Fruit fly (Drosophila melanogaster) whole organism, embryonic: Measurements from ENCODE around the gene CG33306.
A peak's percentile ranks its signal among the peaks of the same experiment; 100 is the strongest.

Experiments used
- CG10267 ChIP-seq: fragments of 200-800 bp; sonication (Bioruptor generic); optimal IDR thresholded peaks from 2 replicates; lab custom pipeline; 2018; ENCODE audit warnings: missing biosample characterization, mild to moderate bottlenecking, missing genetic modification characterization, moderate library complexity
- CG12299 ChIP-seq: fragments of 200-800 bp; sonication (Bioruptor generic); optimal IDR thresholded peaks from 2 replicates; lab custom pipeline; 2018; ENCODE audit warnings: missing biosample characterization, mild to moderate bottlenecking, missing genetic modification characterization
- CG1233 ChIP-seq: fragments of 200-800 bp; sonication (Bioruptor generic); optimal IDR thresholded peaks from 4 replicates; lab custom pipeline; 2018; ENCODE audit warnings: missing biosample characterization, mild to moderate bottlenecking, missing genetic modification characterization
- CG12942 ChIP-seq: fragments of 200-800 bp; sonication (Bioruptor generic); optimal IDR thresholded peaks from 3 replicates; lab custom pipeline; 2016; ENCODE audit warnings: missing biosample characterization, missing genetic modification characterization
- CG13775 ChIP-seq: fragments of 200-800 bp; sonication (Bioruptor generic); optimal IDR thresholded peaks from 3 replicates; lab custom pipeline; 2017; ENCODE audit warnings: missing biosample characterization, mild to moderate bottlenecking, missing genetic modification characterization
- CG14710 ChIP-seq: fragments of 200-800 bp; sonication (Bioruptor generic); optimal IDR thresholded peaks from 3 replicates; lab custom pipeline; 2019; ENCODE audit warnings: missing biosample characterization, mild to moderate bottlenecking, missing genetic modification characterization, moderate library complexity
- CG16813 ChIP-seq: fragments of 200-800 bp; sonication (Bioruptor generic); IDR thresholded peaks from 3 replicates; pipeline ENCODE4 v1.3.6; 2022; ENCODE audit warnings: missing biosample characterization, missing genetic modification characterization; ENCODE audit not compliant: partially characterized antibody
- CG18619 ChIP-seq: fragments of 200-800 bp; sonication (Bioruptor generic); optimal IDR thresholded peaks from 3 replicates; lab custom pipeline; 2017; ENCODE audit warnings: missing biosample characterization, mild to moderate bottlenecking, missing genetic modification characterization
- CG2116 ChIP-seq: fragments of 200-800 bp; sonication (Bioruptor generic); optimal IDR thresholded peaks from 3 replicates; lab custom pipeline; 2018; ENCODE audit warnings: missing biosample characterization, mild to moderate bottlenecking, missing genetic modification characterization
- CG2875 ChIP-seq: fragments of 200-800 bp; sonication (Bioruptor generic); optimal IDR thresholded peaks from 2 replicates; lab custom pipeline; 2017; ENCODE audit warnings: missing biosample characterization, mild to moderate bottlenecking, missing genetic modification characterization, missing genetic modification reagents
- CG32772 ChIP-seq: fragments of 200-800 bp; sonication (Bioruptor generic); IDR thresholded peaks from 2 replicates; pipeline ENCODE4 v1.3.6; 2022; ENCODE audit warnings: missing biosample characterization, missing genetic modification characterization
- CG42726 ChIP-seq: fragments of 200-800 bp; sonication (Bioruptor generic); IDR thresholded peaks from 2 replicates; pipeline ENCODE4 v1.3.6; 2022; ENCODE audit warnings: missing biosample characterization, missing genetic modification characterization; ENCODE audit not compliant: partially characterized antibody
- CG7745 ChIP-seq: fragments of 200-800 bp; sonication (Bioruptor generic); optimal IDR thresholded peaks from 2 replicates; lab custom pipeline; 2018; ENCODE audit warnings: missing biosample characterization, mild to moderate bottlenecking, missing genetic modification characterization, moderate library complexity
- CG7839 ChIP-seq: fragments of 200-800 bp; sonication (Bioruptor generic); optimal IDR thresholded peaks from 3 replicates; lab custom pipeline; 2018; ENCODE audit warnings: missing biosample characterization, mild to moderate bottlenecking, missing genetic modification characterization, moderate library complexity
- CG7987 ChIP-seq: fragments of 200-800 bp; sonication (Bioruptor generic); optimal IDR thresholded peaks from 2 replicates; lab custom pipeline; 2018; ENCODE audit warnings: missing biosample characterization, mild to moderate bottlenecking, missing genetic modification characterization, moderate library complexity
- CG9437 ChIP-seq: fragments of 200-800 bp; sonication (Bioruptor generic); optimal IDR thresholded peaks from 2 replicates; lab custom pipeline; 2018; ENCODE audit warnings: missing biosample characterization, mild to moderate bottlenecking, missing genetic modification characterization
- D19A ChIP-seq: fragments of 200-800 bp; optimal IDR thresholded peaks from 3 replicates; lab custom pipeline; 2019; ENCODE audit warnings: missing biosample characterization, mild to moderate bottlenecking, missing genetic modification characterization, moderate library complexity
- D19B ChIP-seq: fragments of 200-800 bp; sonication (Bioruptor generic); optimal IDR thresholded peaks from 2 replicates; lab custom pipeline; 2017; ENCODE audit warnings: missing biosample characterization, mild to moderate bottlenecking, missing genetic modification characterization
- Dfd ChIP-seq, 2 experiments: fragments of >200 bp; optimal IDR thresholded peaks; 2 replicates each; lab custom pipeline; 2017; ENCODE audit warnings: missing biosample characterization in 2 of 2, missing genetic modification characterization in 2 of 2
- HLHmδ ChIP-seq: fragments of 200-800 bp; sonication (Bioruptor generic); optimal IDR thresholded peaks from 2 replicates; lab custom pipeline; 2018; ENCODE audit warnings: missing biosample characterization, mild to moderate bottlenecking, missing genetic modification characterization, moderate library complexity
- MESR4 ChIP-seq: fragments of 200-800 bp; sonication (Bioruptor generic); optimal IDR thresholded peaks from 2 replicates; lab custom pipeline; 2018; ENCODE audit warnings: missing biosample characterization, mild to moderate bottlenecking, missing genetic modification characterization, moderate library complexity
- Sry-δ ChIP-seq: fragments of 200-800 bp; sonication (Bioruptor generic); optimal IDR thresholded peaks from 2 replicates; lab custom pipeline; 2016; ENCODE audit warnings: missing biosample characterization, missing genetic modification characterization
- ab ChIP-seq: fragments of 200-800 bp; sonication (Bioruptor generic); optimal IDR thresholded peaks from 2 replicates; lab custom pipeline; 2016; ENCODE audit warnings: missing biosample characterization, missing genetic modification characterization
- amos ChIP-seq: fragments of 200-800 bp; sonication (Bioruptor generic); IDR thresholded peaks from 2 replicates; pipeline ENCODE4 v1.3.6; 2022; ENCODE audit warnings: missing biosample characterization, missing genetic modification characterization; ENCODE audit not compliant: partially characterized antibody
- ase ChIP-seq: fragments of 200-800 bp; sonication (Bioruptor generic); IDR thresholded peaks from 3 replicates; pipeline ENCODE4 v1.3.6; 2022; ENCODE audit warnings: missing biosample characterization, missing genetic modification characterization
- bab2 ChIP-seq: fragments of 200-800 bp; sonication (Bioruptor generic); optimal IDR thresholded peaks from 2 replicates; lab custom pipeline; 2016; ENCODE audit warnings: missing biosample characterization, missing genetic modification characterization
- bowl ChIP-seq: fragments of 200-800 bp; sonication (Bioruptor generic); IDR thresholded peaks from 2 replicates; pipeline ENCODE4 v1.3.6; 2022; ENCODE audit warnings: missing biosample characterization, missing genetic modification characterization
- cad ChIP-seq: fragments of >200 bp; optimal IDR thresholded peaks from 2 replicates; lab custom pipeline; 2017; ENCODE audit warnings: missing biosample characterization, missing genetic modification characterization
- cg ChIP-seq: fragments of 200-800 bp; sonication (Bioruptor generic); optimal IDR thresholded peaks from 3 replicates; lab custom pipeline; 2019; ENCODE audit warnings: missing biosample characterization, mild to moderate bottlenecking, missing genetic modification characterization, moderate library complexity
- gcm ChIP-seq: fragments of 200-800 bp; sonication (Bioruptor generic); optimal IDR thresholded peaks from 2 replicates; lab custom pipeline; 2019; ENCODE audit warnings: missing biosample characterization, mild to moderate bottlenecking, missing genetic modification characterization, moderate library complexity
- gsb ChIP-seq: fragments of 200-800 bp; sonication (Bioruptor generic); IDR thresholded peaks from 2 replicates; pipeline ENCODE4 v1.3.6; 2022; ENCODE audit warnings: missing biosample characterization, missing genetic modification characterization
- h ChIP-seq: fragments of >200 bp; optimal IDR thresholded peaks from 2 replicates; lab custom pipeline; 2017
- hkb ChIP-seq, 2 experiments: fragments of 200-800 bp in 1 of 2; fragments of >200 bp in 1 of 2; sonication (Bioruptor generic) in 1 of 2; IDR thresholded peaks in 1 of 2; optimal IDR thresholded peaks in 1 of 2; 2 replicates each; pipeline versions ENCODE4 v1.3.6 to Lab custom; 2017 to 2022; ENCODE audit warnings: missing biosample characterization in 1 of 2, missing genetic modification characterization in 1 of 2
- lola ChIP-seq, 3 experiments: fragments of >200 bp in 2 of 3; fragments of 200-800 bp in 1 of 3; sonication (Bioruptor generic) in 1 of 3; optimal IDR thresholded peaks; 2 replicates each; lab custom pipeline; 2017 to 2019; ENCODE audit warnings: missing biosample characterization in 3 of 3, missing genetic modification characterization in 3 of 3, mild to moderate bottlenecking in 1 of 3, moderate library complexity in 1 of 3
- lov ChIP-seq, 2 experiments: fragments of 200-800 bp in 1 of 2; fragments of >200 bp in 1 of 2; sonication (Bioruptor generic) in 1 of 2; IDR thresholded peaks in 1 of 2; optimal IDR thresholded peaks in 1 of 2; 2 replicates in 1 of 2; 3 replicates in 1 of 2; pipeline versions ENCODE4 v1.3.6 to Lab custom; 2017 to 2022; ENCODE audit warnings: missing biosample characterization in 1 of 2, missing genetic modification characterization in 1 of 2
- mam ChIP-seq: fragments of 200-800 bp; sonication (Bioruptor generic); optimal IDR thresholded peaks from 3 replicates; lab custom pipeline; 2016; ENCODE audit warnings: missing biosample characterization, missing genetic modification characterization
- mirr ChIP-seq: fragments of 200-800 bp; sonication (Bioruptor generic); optimal IDR thresholded peaks from 3 replicates; lab custom pipeline; 2018; ENCODE audit warnings: missing biosample characterization, mild to moderate bottlenecking, missing genetic modification characterization
- pan ChIP-seq, 4 experiments: fragments of >200 bp in 3 of 4; fragments of 200-800 bp in 1 of 4; sonication (Bioruptor generic) in 1 of 4; optimal IDR thresholded peaks in 3 of 4; IDR thresholded peaks in 1 of 4; 2 replicates each; pipeline versions ENCODE4 v1.3.6 to Lab custom; 2017 to 2022; ENCODE audit warnings: missing biosample characterization in 2 of 4, missing genetic modification characterization in 2 of 4, mixed read lengths in 1 of 4
- pros ChIP-seq: fragments of 200-800 bp; sonication (Bioruptor generic); optimal IDR thresholded peaks from 3 replicates; lab custom pipeline; 2019; ENCODE audit warnings: missing biosample characterization, mild to moderate bottlenecking, missing genetic modification characterization, moderate library complexity
- schlank ChIP-seq: fragments of 200-800 bp; sonication (Bioruptor generic); optimal IDR thresholded peaks from 2 replicates; lab custom pipeline; 2018; ENCODE audit warnings: missing biosample characterization, mild to moderate bottlenecking, missing genetic modification characterization
- sens ChIP-seq: fragments of 200-800 bp; sonication (Bioruptor generic); peaks from one replicate; lab custom pipeline; 2016; ENCODE audit warnings: missing biosample characterization, missing genetic modification characterization
- sna ChIP-seq: fragments of 200-800 bp; sonication (Bioruptor generic); IDR thresholded peaks from 2 replicates; pipeline ENCODE4 v1.3.6; 2022; ENCODE audit warnings: missing biosample characterization, missing genetic modification characterization; ENCODE audit not compliant: partially characterized antibody
- stc ChIP-seq: fragments of 200-800 bp; sonication (Bioruptor generic); IDR thresholded peaks from 2 replicates; pipeline ENCODE4 v1.3.6; 2022; ENCODE audit warnings: missing biosample characterization, missing genetic modification characterization
- sug ChIP-seq: fragments of 200-800 bp; optimal IDR thresholded peaks from 2 replicates; lab custom pipeline; 2019; ENCODE audit warnings: missing biosample characterization, mild to moderate bottlenecking, missing genetic modification characterization, moderate library complexity
- trem ChIP-seq: fragments of 200-800 bp; optimal IDR thresholded peaks from 3 replicates; lab custom pipeline; 2019; ENCODE audit warnings: missing biosample characterization, mild to moderate bottlenecking, missing genetic modification characterization, moderate library complexity
- trh ChIP-seq: fragments of 200-800 bp; sonication (Bioruptor generic); optimal IDR thresholded peaks from 2 replicates; lab custom pipeline; 2016; ENCODE audit warnings: missing biosample characterization, missing genetic modification characterization
- unpg ChIP-seq: fragments of 200-800 bp; sonication (Bioruptor generic); optimal IDR thresholded peaks from 3 replicates; lab custom pipeline; 2018; ENCODE audit warnings: missing biosample characterization, mild to moderate bottlenecking, missing genetic modification characterization, moderate library complexity
- vnd ChIP-seq: fragments of 200-800 bp; sonication (Bioruptor generic); IDR thresholded peaks from 3 replicates; pipeline ENCODE4 v1.3.6; 2022; ENCODE audit warnings: missing biosample characterization, missing genetic modification characterization; ENCODE audit not compliant: partially characterized antibody
- wor ChIP-seq: fragments of 200-800 bp; sonication (Bioruptor generic); IDR thresholded peaks from 2 replicates; pipeline ENCODE4 v1.3.6; 2022; ENCODE audit warnings: missing biosample characterization, missing genetic modification characterization

Gene CG33306

dm6 chr2L:13833058-13833457 lies 10.5 kb downstream of the CG33306 start, which contains the start of the genes GatC, PolG2 and Polr2C (continued):
- TF ChIP-seq CG10267 (tag; lab: Kevin White, UChicago) (peak; percentile 35), CG13775 (GFP tag; lab: Kevin White, UChicago) (peak; percentile 62), gcm (GFP tag; lab: Kevin White, UChicago) (peak; percentile 53), CG18619 (GFP tag; lab: Kevin White, UChicago) (no peak), stc (GFP tag; lab: Robert Waterston, UW) (no peak), unpg (GFP tag; lab: Kevin White, UChicago) (no peak), sens (GFP tag; lab: Kevin White, UChicago) (peak; percentile 89), gsb (GFP tag; lab: Robert Waterston, UW) (no peak), mam (peak; percentile 63), CG9437 (GFP tag; lab: Kevin White, UChicago) (no peak), CG32772 (GFP tag; lab: Robert Waterston, UW) (no peak), CG1233 (GFP tag; lab: Kevin White, UChicago) (no peak), trem (tag; lab: Kevin White, UChicago) (peak; percentile 54), cad (GFP tag; lab: Kevin White, UChicago) (no peak), CG2116 (GFP tag; lab: Kevin White, UChicago) (peak; percentile 66), sna (GFP tag; lab: Robert Waterston, UW) (peak; percentile 81), CG7745 (no peak), MESR4 (peak; percentile 22), D19A (no peak), wor (GFP tag; lab: Robert Waterston, UW) (no peak), CG12942 (GFP tag; lab: Kevin White, UChicago) (peak; percentile 11), D19B (GFP tag; lab: Kevin White, UChicago) (no peak), vnd (GFP tag; lab: Robert Waterston, UW) (peak; percentile 82), CG2875 (GFP tag; lab: Kevin White, UChicago) (no peak), ab (GFP tag; lab: Kevin White, UChicago) (peak; percentile 14), Sry-δ (peak; percentile 95), CG14710 (peak; percentile 67), bab2 (GFP tag; lab: Kevin White, UChicago) (peak; percentile 41), hkb (optimal IDR thresholded peaks at IDR 0.05; lab: Kevin White, UChicago) (peak; percentile 74), hkb (GFP tag; IDR thresholded peaks at IDR 0.05; lab: Robert Waterston, UW) (no peak), CG16813 (GFP tag; lab: Robert Waterston, UW) (peak; percentile 78), h (lab: Kevin White, UChicago) (no peak), cg (no peak), bowl (GFP tag; lab: Robert Waterston, UW) (0 out of 2 replicates have a peak, but pooled peaks have one; percentile 4), CG42726 (GFP tag; lab: Robert Waterston, UW) (peak; percentile 6; the same call in 1 of the 2 replicates), Dfd (GFP tag; optimal IDR thresholded peaks at IDR 0.05; lab: Kevin White, UChicago) (no peak), pan (optimal IDR thresholded peaks at IDR 0.05; lab: Kevin White, UChicago) (no peak), pan (GFP tag; optimal IDR thresholded peaks at IDR 0.05 in 1 of 2, IDR thresholded peaks at IDR 0.05 in 1 of 2) (no peak), ase (GFP tag; lab: Robert Waterston, UW) (no peak), trh (no peak), CG7987 (GFP tag; lab: Kevin White, UChicago) (no peak), lola (GFP tag; optimal IDR thresholded peaks at IDR 0.05; lab: Kevin White, UChicago) (peak in 1 of 3 experiments; percentile 39), schlank (tag; lab: Kevin White, UChicago) (no peak), CG7839 (no peak), lov (optimal IDR thresholded peaks at IDR 0.05; lab: Kevin White, UChicago) (no peak), lov (GFP tag; IDR thresholded peaks at IDR 0.05; lab: Robert Waterston, UW) (no peak), mirr (no peak), HLHmδ (no peak), CG12299 (tag; lab: Kevin White, UChicago) (peak; percentile 64), pros (no peak), sug (tag; lab: Kevin White, UChicago) (peak; percentile 52), amos (GFP tag; lab: Robert Waterston, UW) (peak; percentile 79; the same call in 1 of the 2 replicates)
